Fruit fly (Drosophila melanogaster): ENCODE data around the gene CG34241.
A peak's percentile ranks its signal among the peaks of the same experiment; 100 is the strongest.

Gene CG34241

DNA sequence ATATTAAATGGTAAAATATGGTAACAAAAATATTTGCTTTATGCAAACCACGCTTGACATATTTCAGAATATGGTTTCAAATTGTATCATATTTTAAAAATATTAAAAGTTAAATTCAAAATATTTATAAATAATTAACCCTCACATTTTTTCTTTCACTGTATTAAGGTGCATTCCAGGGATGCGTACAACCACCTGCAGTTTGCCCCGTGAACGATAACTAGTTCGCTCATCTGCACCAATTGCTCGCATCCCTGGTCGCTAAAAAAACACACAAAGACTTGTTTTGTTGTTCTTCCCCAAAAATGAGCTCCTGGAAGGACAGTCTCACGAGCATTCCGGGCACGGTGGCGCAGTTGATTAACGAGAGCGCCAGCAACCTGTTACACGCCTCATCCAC lies 4.1 kb downstream of the CG34241 start, which contains the start of gene DEF8 (continued):
- peak; percentile 38 for TF ChIP-seq CG13123 (GFP tag; optimal IDR thresholded peaks at IDR 0.05)
- peak; percentile 68 for TF ChIP-seq CG11723 (GFP tag; optimal IDR thresholded peaks at IDR 0.05)
- 0 out of 2 replicates have a peak, but pooled peaks have one; percentile 29 for TF ChIP-seq CG17612 (GFP tag; IDR thresholded peaks at IDR 0.05)
- TF ChIP-seq CG9215 (GFP tag; IDR thresholded peaks at IDR 0.05), result peak; percentile 58
- no peak for TF ChIP-seq ems (GFP tag; optimal IDR thresholded peaks at IDR 0.05)
- TF ChIP-seq zfh2 (GFP tag; optimal IDR thresholded peaks at IDR 0.05), result peak; percentile 2
- no peak for TF ChIP-seq pan (optimal IDR thresholded peaks at IDR 0.05)
- peak in 1 of 2 experiments; percentile 91 for TF ChIP-seq pan (GFP tag; optimal IDR thresholded peaks at IDR 0.05 in 1 of 2, IDR thresholded peaks at IDR 0.05 in 1 of 2)
- TF ChIP-seq CrebB (tag; optimal IDR thresholded peaks at IDR 0.05), result peak; percentile 75
- peak; percentile 33 to 88 for TF ChIP-seq dpn (GFP tag; optimal IDR thresholded peaks at IDR 0.05)
- TF ChIP-seq dysf (GFP tag; IDR thresholded peaks at IDR 0.05), result peak; percentile 84
- peak; percentile 91 for TF ChIP-seq CG17359 (tag; optimal IDR thresholded peaks at IDR 0.05)
- TF ChIP-seq Meics (GFP tag; optimal IDR thresholded peaks at IDR 0.05), result peak; percentile 84
- peak; percentile 38 for TF ChIP-seq CG3407 (GFP tag; optimal IDR thresholded peaks at IDR 0.05)
- no peak for TF ChIP-seq CG8944 (GFP tag; optimal IDR thresholded peaks at IDR 0.05)
- peak; percentile 42 for TF ChIP-seq Sry-β (GFP tag; optimal IDR thresholded peaks at IDR 0.05)
- peak; percentile 56 for TF ChIP-seq CG2875 (GFP tag; optimal IDR thresholded peaks at IDR 0.05)
- TF ChIP-seq maf-S (GFP tag; optimal IDR thresholded peaks at IDR 0.05), result no peak
- peak; percentile 90 for TF ChIP-seq tap (tag; optimal IDR thresholded peaks at IDR 0.05)
- TF ChIP-seq slp2 (GFP tag; optimal IDR thresholded peaks at IDR 0.05), result no peak
- peak; percentile 31 for TF ChIP-seq trh (GFP tag; optimal IDR thresholded peaks at IDR 0.05)
- TF ChIP-seq CG4854 (GFP tag; optimal IDR thresholded peaks at IDR 0.05), result no peak
- peak; percentile 89 for TF ChIP-seq CG17829 (tag; optimal IDR thresholded peaks at IDR 0.05)
- peak; percentile 55 for TF ChIP-seq Dref (GFP tag; IDR thresholded peaks at IDR 0.05)
- TF ChIP-seq CG10654 (GFP tag; optimal IDR thresholded peaks at IDR 0.05), result peak; percentile 77
- TF ChIP-seq cad (GFP tag; optimal IDR thresholded peaks at IDR 0.05), result no peak
- TF ChIP-seq pho (GFP tag; optimal IDR thresholded peaks at IDR 0.05), result peak; percentile 42
- no peak for TF ChIP-seq Vsx1 (GFP tag; optimal IDR thresholded peaks at IDR 0.05)
- TF ChIP-seq CG2129 (GFP tag; IDR thresholded peaks at IDR 0.05; ENCODE audit: partially characterized antibody), result no peak
- TF ChIP-seq Max (GFP tag; optimal IDR thresholded peaks at IDR 0.05), result peak; percentile 76
- TF ChIP-seq cas (GFP tag; IDR thresholded peaks at IDR 0.05), result no peak
- peak; percentile 78 for TF ChIP-seq CG11456 (GFP tag; IDR thresholded peaks at IDR 0.05)
- peak; percentile 42; the same call in 1 of the 2 replicates for TF ChIP-seq Ravus (GFP tag; IDR thresholded peaks at IDR 0.05)
- TF ChIP-seq br (optimal IDR thresholded peaks at IDR 0.05), result no peak
- peak; percentile 43 for TF ChIP-seq CG18011 (GFP tag; optimal IDR thresholded peaks at IDR 0.05)
- no peak for TF ChIP-seq crol (GFP tag; IDR thresholded peaks at IDR 0.05)
- TF ChIP-seq ranshi (GFP tag; IDR thresholded peaks at IDR 0.05), result peak; percentile 91
- TF ChIP-seq CG31441 (GFP tag; IDR thresholded peaks at IDR 0.05), result peak; percentile 90
- no peak for TF ChIP-seq hb (GFP tag; IDR thresholded peaks at IDR 0.05; ENCODE audit: partially characterized antibody)
- TF ChIP-seq tin (GFP tag; optimal IDR thresholded peaks at IDR 0.05), result peak; percentile 85
- TF ChIP-seq CG5245 (GFP tag; optimal IDR thresholded peaks at IDR 0.05), result peak; percentile 73
- no peak for TF ChIP-seq mirr (GFP tag; optimal IDR thresholded peaks at IDR 0.05)
- TF ChIP-seq tio (GFP tag; optimal IDR thresholded peaks at IDR 0.05), result peak; percentile 65
- TF ChIP-seq Hsf (GFP tag; optimal IDR thresholded peaks at IDR 0.05), result peak; percentile 59
- TF ChIP-seq CG1832 (GFP tag; optimal IDR thresholded peaks at IDR 0.05), result no peak
- TF ChIP-seq pros (GFP tag; optimal IDR thresholded peaks at IDR 0.05), result no peak
- peak; percentile 92 for TF ChIP-seq CG8924 (tag; optimal IDR thresholded peaks at IDR 0.05)
- TF ChIP-seq sim (GFP tag; IDR thresholded peaks at IDR 0.05), result peak; percentile 77; the same call in 1 of the 2 replicates
- TF ChIP-seq kay (GFP tag; optimal IDR thresholded peaks at IDR 0.05), result peak; percentile 74
- TF ChIP-seq ash1 (GFP tag; optimal IDR thresholded peaks at IDR 0.05), result peak; percentile 11
- 0 out of 2 replicates have a peak, but pooled peaks have one; percentile 26 for TF ChIP-seq bbx (GFP tag; IDR thresholded peaks at IDR 0.05; ENCODE audit: partially characterized antibody)
- peak in 1 of 2 experiments; percentile 20 for TF ChIP-seq Pdp1 (GFP tag; optimal IDR thresholded peaks at IDR 0.05)
